Worm (Caenorhabditis elegans): ENCODE data around the gene Y45G5AM.4.

- TF ChIP-seq nhr-23 (tag; optimal IDR thresholded peaks at IDR 0.05) (no peak), snpc-4 (tag; optimal IDR thresholded peaks at IDR 0.05) (no peak)
Measured at ce11 chrV:4157291-4157690, 5.7 kb upstream of the Y45G5AM.4 start.
